Worm (Caenorhabditis elegans) whole organism, L2 larva: ENCODE measurements around the gene dhhc-4.

ENCODE experiments used
- C34F6.9 ChIP-seq: fragments of 150-350 bp; optimal IDR thresholded peaks from 2 replicates; lab custom pipeline; 2014; ENCODE audit warnings: missing biosample characterization, missing genetic modification characterization
- F13H6.1 ChIP-seq: sonication (generic microtip); optimal IDR thresholded peaks from 2 replicates; lab custom pipeline; 2016; ENCODE audit warnings: missing genetic modification characterization, missing compliant biosample characterization
- R02D3.7 ChIP-seq: fragments of 150-350 bp; optimal IDR thresholded peaks from 2 replicates; lab custom pipeline; 2014; ENCODE audit warnings: missing biosample characterization, missing genetic modification characterization
- Y55F3AM.14 ChIP-seq: fragments of 200-800 bp; sonication (Bioruptor generic); optimal IDR thresholded peaks from 2 replicates; lab custom pipeline; 2018; ENCODE audit warnings: mild to moderate bottlenecking, missing genetic modification characterization, missing compliant biosample characterization
- ZK546.5 ChIP-seq: sonication (generic microtip); optimal IDR thresholded peaks from 2 replicates; lab custom pipeline; 2017; ENCODE audit warnings: missing biosample characterization, missing genetic modification characterization
- alr-1 ChIP-seq: fragments of 150-350 bp; optimal IDR thresholded peaks from 2 replicates; lab custom pipeline; 2014; ENCODE audit warnings: missing biosample characterization, missing genetic modification characterization
- ama-1 ChIP-seq: fragments of 150-350 bp; optimal IDR thresholded peaks from 2 replicates; lab custom pipeline; 2018; ENCODE audit warnings: inconsistent platforms
- blmp-1 ChIP-seq: sonication (generic microtip); optimal IDR thresholded peaks from 2 replicates; lab custom pipeline; 2017; ENCODE audit warnings: missing genetic modification characterization, mild to moderate bottlenecking, missing compliant biosample characterization, antibody characterized with exemption, moderate library complexity; ENCODE audit not compliant: insufficient read depth
- ceh-16 ChIP-seq: fragments of 150-350 bp; optimal IDR thresholded peaks from 2 replicates; lab custom pipeline; 2014; ENCODE audit warnings: missing biosample characterization, missing genetic modification characterization
- ceh-82 ChIP-seq: fragments of 150-350 bp; optimal IDR thresholded peaks from 2 replicates; lab custom pipeline; 2014; ENCODE audit warnings: missing biosample characterization, missing genetic modification characterization
- crh-2 ChIP-seq: sonication (generic microtip); optimal IDR thresholded peaks from 2 replicates; lab custom pipeline; 2017; ENCODE audit warnings: missing biosample characterization, missing genetic modification characterization
- dmd-4 ChIP-seq: sonication (generic microtip); optimal IDR thresholded peaks from 2 replicates; lab custom pipeline; 2017; ENCODE audit warnings: missing biosample characterization, missing genetic modification characterization
- elt-3 ChIP-seq: sonication (generic microtip); optimal IDR thresholded peaks from 2 replicates; lab custom pipeline; 2017; ENCODE audit warnings: missing biosample characterization, missing genetic modification characterization
- gmeb-1 ChIP-seq: fragments of 150-350 bp; optimal IDR thresholded peaks from 2 replicates; lab custom pipeline; 2014; ENCODE audit warnings: missing biosample characterization, missing genetic modification characterization
- lin-11 ChIP-seq: fragments of 150-350 bp; sonication (generic microtip); optimal IDR thresholded peaks from 2 replicates; lab custom pipeline; 2014; ENCODE audit warnings: missing biosample characterization, missing genetic modification characterization, inconsistent platforms, mixed read lengths
- lin-13 ChIP-seq: fragments of 150-350 bp; optimal IDR thresholded peaks from 2 replicates; lab custom pipeline; 2014; ENCODE audit warnings: missing biosample characterization, missing genetic modification reagents, missing genetic modification characterization
- lin-39 ChIP-seq: fragments of 150-350 bp; optimal IDR thresholded peaks from 2 replicates; lab custom pipeline; 2014; ENCODE audit warnings: missing biosample characterization, missing genetic modification reagents, missing genetic modification characterization
- lsy-2 ChIP-seq, 2 experiments: fragments of 150-350 bp in 1 of 2; sonication (generic microtip) in 1 of 2; optimal IDR thresholded peaks; 2 replicates each; lab custom pipeline; 2014 to 2017; ENCODE audit warnings: missing biosample characterization in 2 of 2, missing genetic modification characterization in 2 of 2
- mab-5 ChIP-seq: fragments of 150-350 bp; optimal IDR thresholded peaks from 2 replicates; lab custom pipeline; 2014; ENCODE audit warnings: missing biosample characterization, missing genetic modification characterization
- mbf-1 ChIP-seq: sonication (generic microtip); optimal IDR thresholded peaks from 2 replicates; lab custom pipeline; 2017; ENCODE audit warnings: missing biosample characterization, missing genetic modification characterization
- nhr-10 ChIP-seq: sonication (generic microtip); optimal IDR thresholded peaks from 2 replicates; lab custom pipeline; 2017; ENCODE audit warnings: missing biosample characterization, missing genetic modification characterization
- nhr-12 ChIP-seq: fragments of 150-350 bp; optimal IDR thresholded peaks from 2 replicates; lab custom pipeline; 2014; ENCODE audit warnings: missing biosample characterization, missing genetic modification characterization
- nhr-129 ChIP-seq: fragments of 150-350 bp; optimal IDR thresholded peaks from 2 replicates; lab custom pipeline; 2014; ENCODE audit warnings: missing biosample characterization, missing genetic modification characterization
- nhr-21 ChIP-seq: fragments of 150-350 bp; optimal IDR thresholded peaks from 2 replicates; lab custom pipeline; 2014; ENCODE audit warnings: missing biosample characterization, missing genetic modification characterization
- nhr-23 ChIP-seq: fragments of 150-350 bp; optimal IDR thresholded peaks from 2 replicates; lab custom pipeline; 2014; ENCODE audit warnings: missing biosample characterization, missing genetic modification reagents, missing genetic modification characterization
- nhr-237 ChIP-seq: fragments of 150-350 bp; optimal IDR thresholded peaks from 2 replicates; lab custom pipeline; 2014; ENCODE audit warnings: missing biosample characterization, missing genetic modification characterization
- nhr-25 ChIP-seq: fragments of 150-350 bp; sonication (generic microtip); optimal IDR thresholded peaks from 3 replicates; lab custom pipeline; 2014; ENCODE audit warnings: missing biosample characterization, missing genetic modification characterization
- nhr-6 ChIP-seq: fragments of 150-350 bp; optimal IDR thresholded peaks from 2 replicates; lab custom pipeline; 2014; ENCODE audit warnings: missing biosample characterization, missing genetic modification characterization
- nhr-77 ChIP-seq: fragments of 150-350 bp; optimal IDR thresholded peaks from 2 replicates; lab custom pipeline; 2014; ENCODE audit warnings: missing biosample characterization, missing genetic modification characterization
- peb-1 ChIP-seq: fragments of 150-350 bp; optimal IDR thresholded peaks from 2 replicates; lab custom pipeline; 2014; ENCODE audit warnings: missing biosample characterization, missing genetic modification characterization
- sem-4 ChIP-seq: fragments of 150-350 bp; optimal IDR thresholded peaks from 2 replicates; lab custom pipeline; 2014; ENCODE audit warnings: missing biosample characterization, missing genetic modification reagents, missing genetic modification characterization
- skn-1 ChIP-seq: sonication (generic microtip); optimal IDR thresholded peaks from 2 replicates; lab custom pipeline; 2017; ENCODE audit warnings: missing biosample characterization, missing genetic modification characterization
- sma-9 ChIP-seq, 2 experiments: fragments of 150-350 bp in 1 of 2; sonication (generic microtip) in 1 of 2; optimal IDR thresholded peaks; 2 replicates each; lab custom pipeline; 2014 to 2016; ENCODE audit warnings: missing genetic modification characterization in 2 of 2, mild to moderate bottlenecking in 1 of 2, missing biosample characterization in 1 of 2, missing compliant biosample characterization in 1 of 2, missing genetic modification reagents in 1 of 2, moderate library complexity in 1 of 2
- snpc-4 ChIP-seq: fragments of 150-350 bp; optimal IDR thresholded peaks from 2 replicates; lab custom pipeline; 2014; ENCODE audit warnings: missing biosample characterization, missing genetic modification characterization
- unc-39 ChIP-seq: fragments of 150-350 bp; optimal IDR thresholded peaks from 2 replicates; lab custom pipeline; 2014; ENCODE audit warnings: missing biosample characterization, missing genetic modification characterization
- unc-55 ChIP-seq: fragments of 150-350 bp; sonication (generic microtip); optimal IDR thresholded peaks from 3 replicates; lab custom pipeline; 2014; ENCODE audit warnings: missing biosample characterization, missing genetic modification reagents, missing genetic modification characterization
- unc-62 ChIP-seq: fragments of 150-350 bp; optimal IDR thresholded peaks from 2 replicates; lab custom pipeline; 2014; ENCODE audit warnings: missing biosample characterization, missing genetic modification reagents, missing genetic modification characterization
- zag-1 ChIP-seq: fragments of 150-350 bp; optimal IDR thresholded peaks from 2 replicates; lab custom pipeline; 2014; ENCODE audit warnings: missing biosample characterization, missing genetic modification characterization
- ztf-1 ChIP-seq: fragments of 200-800 bp; sonication (Bioruptor generic); conservative IDR thresholded peaks from 2 replicates; pipeline ENCODE4 v1.3.6; 2022; ENCODE audit warnings: missing genetic modification characterization, missing compliant biosample characterization
- ztf-11 ChIP-seq: sonication (generic microtip); optimal IDR thresholded peaks from 2 replicates; lab custom pipeline; 2017; ENCODE audit warnings: missing biosample characterization, missing genetic modification characterization
- ztf-4 ChIP-seq: fragments of 150-350 bp; optimal IDR thresholded peaks from 2 replicates; lab custom pipeline; 2014; ENCODE audit warnings: missing biosample characterization, missing genetic modification characterization

dhhc-4 gene

DNA sequence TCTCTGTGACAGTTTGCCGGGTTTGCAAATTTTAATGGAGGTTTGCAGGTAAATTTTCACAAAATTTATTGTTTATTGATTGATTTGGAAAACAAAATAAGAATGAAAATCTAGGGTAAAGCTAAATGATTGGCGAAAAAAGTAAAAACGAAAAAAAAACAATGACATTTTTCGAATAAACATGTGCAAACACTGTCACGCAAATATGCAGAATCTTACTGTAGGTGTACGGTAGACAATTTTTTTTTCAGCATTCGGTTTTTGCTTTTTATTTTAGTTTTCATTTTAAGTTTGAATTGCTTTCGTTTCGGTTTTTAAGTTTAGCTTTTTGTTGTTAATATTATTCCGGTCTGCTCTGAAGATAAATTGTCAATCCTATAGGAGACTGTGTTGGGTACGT lies 49.7 kb downstream of the dhhc-4 start:
- TF ChIP-seq mab-5 (tag; lab: Kevin White, UChicago), result no peak
- TF ChIP-seq peb-1, result no peak
- TF ChIP-seq sem-4, result no peak
- TF ChIP-seq skn-1 (tag; lab: Kevin White, UChicago), result no peak
- peak in 1 of 2 experiments; percentile 70 for TF ChIP-seq lsy-2 (tag; optimal IDR thresholded peaks at IDR 0.05; lab: Kevin White, UChicago)

- TF ChIP-seq gmeb-1 (tag; lab: Kevin White, UChicago) (no peak), sma-9 (GFP tag; optimal IDR thresholded peaks at IDR 0.05; lab: Kevin White, UChicago) (no peak), sma-9 (tag; optimal IDR thresholded peaks at IDR 0.05; lab: Kevin White, UChicago) (no peak), alr-1 (tag; lab: Kevin White, UChicago) (no peak), unc-55 (GFP tag; lab: Kevin White, UChicago) (peak; percentile 49), nhr-21 (tag; lab: Kevin White, UChicago) (no peak), ama-1 (lab: Kevin White, UChicago) (peak; percentile 31), ceh-82 (tag; lab: Kevin White, UChicago) (no peak), nhr-10 (tag; lab: Kevin White, UChicago) (no peak), ztf-11 (tag; lab: Kevin White, UChicago) (no peak), nhr-129 (peak; percentile 52), C34F6.9 (tag; lab: Kevin White, UChicago) (peak; percentile 51), lin-11 (peak; percentile 34), ZK546.5 (tag; lab: Kevin White, UChicago) (no peak), lin-13 (GFP tag; lab: Kevin White, UChicago) (no peak), elt-3 (no peak), ztf-4 (tag; lab: Kevin White, UChicago) (peak; percentile 21), nhr-25 (tag; lab: Kevin White, UChicago) (no peak), lin-39 (no peak), Y55F3AM.14 (GFP tag; lab: Kevin White, UChicago) (no peak), mab-5 (tag; lab: Kevin White, UChicago) (no peak), F13H6.1 (tag; lab: Kevin White, UChicago) (peak; percentile 1), unc-62 (GFP tag; lab: Kevin White, UChicago) (no peak), sem-4 (no peak), nhr-23 (tag; lab: Kevin White, UChicago) (no peak), nhr-77 (tag; lab: Kevin White, UChicago) (no peak), peb-1 (no peak), blmp-1 (tag; lab: Kevin White, UChicago) (no peak), R02D3.7 (tag; lab: Kevin White, UChicago) (no peak), skn-1 (tag; lab: Kevin White, UChicago) (no peak), dmd-4 (tag; lab: Kevin White, UChicago) (no peak), ceh-16 (tag; lab: Kevin White, UChicago) (no peak), nhr-237 (tag; lab: Kevin White, UChicago) (no peak), nhr-12 (tag; lab: Kevin White, UChicago) (no peak), zag-1 (no peak), lsy-2 (tag; optimal IDR thresholded peaks at IDR 0.05; lab: Kevin White, UChicago) (peak; percentile 11), ztf-1 (no peak), crh-2 (tag; lab: Kevin White, UChicago) (peak; percentile 10), unc-39 (tag; lab: Kevin White, UChicago) (no peak), snpc-4 (tag; lab: Kevin White, UChicago) (no peak), mbf-1 (tag; lab: Kevin White, UChicago) (no peak), nhr-6 (tag; lab: Kevin White, UChicago) (no peak)
These were observed 50.4 kb downstream of the dhhc-4 start, which contains the start of gene cnx-1 for ce11 chrIII:9817087-9817612. Gene cnx-1, minus strand, starts transcription at chrIII:9817137.
